Worm (Caenorhabditis elegans) whole organism, L1 larva: ENCODE data around the gene srw-11.

Experiments used
- C16A3.4 ChIP-seq: fragments of 150-350 bp; optimal IDR thresholded peaks from 2 replicates; lab custom pipeline; 2014; ENCODE audit warnings: missing biosample characterization, missing genetic modification characterization
- Y116A8C.19 ChIP-seq: sonication (generic microtip); optimal IDR thresholded peaks from 2 replicates; lab custom pipeline; 2016; ENCODE audit warnings: missing compliant biosample characterization, missing genetic modification characterization, borderline replicate concordance
- aly-2 ChIP-seq: fragments of 150-350 bp; optimal IDR thresholded peaks from 2 replicates; lab custom pipeline; 2014; ENCODE audit warnings: missing biosample characterization, missing genetic modification characterization
- ceh-8 ChIP-seq: fragments of 200-800 bp; sonication (Bioruptor generic); optimal IDR thresholded peaks from 2 replicates; lab custom pipeline; 2018; ENCODE audit warnings: mild to moderate bottlenecking, missing genetic modification characterization, moderate library complexity, missing compliant biosample characterization
- ceh-82 ChIP-seq, 3 experiments: fragments of 150-350 bp in 1 of 3; sonication (generic microtip) in 2 of 3; optimal IDR thresholded peaks; 2 replicates each; lab custom pipeline; 2014 to 2017; ENCODE audit warnings: missing biosample characterization in 3 of 3, missing genetic modification characterization in 3 of 3
- ceh-88 ChIP-seq: fragments of 200-800 bp; sonication (Bioruptor generic); IDR thresholded peaks from 2 replicates; pipeline ENCODE4 v1.3.6; 2022; ENCODE audit warnings: missing genetic modification characterization, missing compliant biosample characterization
- ces-1 ChIP-seq: fragments of 150-350 bp; optimal IDR thresholded peaks from 2 replicates; lab custom pipeline; 2014; ENCODE audit warnings: missing biosample characterization, missing genetic modification reagents, missing genetic modification characterization
- dsc-1 ChIP-seq: sonication (generic microtip); optimal IDR thresholded peaks from 2 replicates; lab custom pipeline; 2016; ENCODE audit warnings: mild to moderate bottlenecking, missing genetic modification characterization, missing compliant biosample characterization
- efl-3 ChIP-seq: fragments of 200-800 bp; sonication (Bioruptor generic); optimal IDR thresholded peaks from 2 replicates; lab custom pipeline; 2018; ENCODE audit warnings: mild to moderate bottlenecking, missing genetic modification characterization, missing compliant biosample characterization
- egl-13 ChIP-seq: sonication (generic microtip); optimal IDR thresholded peaks from 2 replicates; lab custom pipeline; 2016; ENCODE audit warnings: missing genotype, missing genetic modification reagents, missing genetic modification characterization, missing compliant biosample characterization
- ets-5 ChIP-seq: fragments of 200-800 bp; sonication (Bioruptor generic); IDR thresholded peaks from 2 replicates; pipeline ENCODE4 v1.3.6; 2022; ENCODE audit warnings: missing genetic modification characterization, missing compliant biosample characterization
- fos-1 ChIP-seq: fragments of 150-350 bp; optimal IDR thresholded peaks from 2 replicates; lab custom pipeline; 2014; ENCODE audit warnings: missing biosample characterization, missing genetic modification characterization
- grh-1 ChIP-seq: fragments of 200-800 bp; sonication (Bioruptor generic); IDR thresholded peaks from 2 replicates; pipeline ENCODE4 v1.3.6; 2022; ENCODE audit warnings: missing genetic modification reagents, missing genetic modification characterization, missing compliant biosample characterization
- hlh-17 ChIP-seq: fragments of 200-800 bp; sonication (Bioruptor generic); optimal IDR thresholded peaks from 2 replicates; lab custom pipeline; 2018; ENCODE audit warnings: missing genetic modification characterization, mild to moderate bottlenecking, missing compliant biosample characterization, moderate library complexity, borderline replicate concordance
- hlh-4 ChIP-seq: sonication (generic microtip); optimal IDR thresholded peaks from 2 replicates; lab custom pipeline; 2016; ENCODE audit warnings: mild to moderate bottlenecking, missing genetic modification characterization, missing compliant biosample characterization
- hpl-2 ChIP-seq: fragments of 150-350 bp; optimal IDR thresholded peaks from 2 replicates; lab custom pipeline; 2014; ENCODE audit warnings: missing biosample characterization, missing genetic modification reagents, missing genetic modification characterization
- jun-1 ChIP-seq: fragments of 150-350 bp; optimal IDR thresholded peaks from 2 replicates; lab custom pipeline; 2014; ENCODE audit warnings: missing biosample characterization, missing genetic modification reagents, missing genetic modification characterization
- lin-14 ChIP-seq: fragments of 200-800 bp; sonication (Bioruptor generic); optimal IDR thresholded peaks from 2 replicates; lab custom pipeline; 2018; ENCODE audit warnings: mild to moderate bottlenecking, missing genetic modification characterization, moderate library complexity, missing compliant biosample characterization
- lin-35 ChIP-seq, 2 experiments: fragments of 150-350 bp; optimal IDR thresholded peaks; 2 replicates each; lab custom pipeline; 2014; ENCODE audit warnings: missing biosample characterization in 2 of 2, missing genetic modification characterization in 2 of 2, missing genetic modification reagents in 2 of 2
- lir-3 ChIP-seq: sonication (generic microtip); optimal IDR thresholded peaks from 2 replicates; lab custom pipeline; 2016; ENCODE audit warnings: mild to moderate bottlenecking, missing genetic modification characterization, moderate library complexity, missing compliant biosample characterization; ENCODE audit not compliant: poor library complexity
- lsy-2 ChIP-seq, 2 experiments: fragments of 150-350 bp; optimal IDR thresholded peaks; 2 replicates each; lab custom pipeline; 2014; ENCODE audit warnings: missing biosample characterization in 2 of 2, missing genetic modification characterization in 2 of 2
- mef-2 ChIP-seq: fragments of 150-350 bp; optimal IDR thresholded peaks from 2 replicates; lab custom pipeline; 2014; ENCODE audit warnings: missing biosample characterization, missing genetic modification characterization
- nhr-19 ChIP-seq: fragments of 200-800 bp; sonication (Bioruptor generic); conservative IDR thresholded peaks from 2 replicates; pipeline ENCODE4 v1.3.6; 2022; ENCODE audit warnings: missing genetic modification characterization, missing compliant biosample characterization
- nhr-84 ChIP-seq: sonication (generic microtip); optimal IDR thresholded peaks from 2 replicates; lab custom pipeline; 2017; ENCODE audit warnings: missing biosample characterization, missing genetic modification characterization
- nhr-85 ChIP-seq: sonication (generic microtip); peaks from one replicate; lab custom pipeline; 2016; ENCODE audit warnings: missing genetic modification characterization, inconsistent platforms, missing compliant biosample characterization
- nhr-90 ChIP-seq: sonication (generic microtip); optimal IDR thresholded peaks from 2 replicates; lab custom pipeline; 2016; ENCODE audit warnings: mild to moderate bottlenecking, missing genetic modification characterization, missing compliant biosample characterization; ENCODE audit not compliant: poor library complexity
- pax-3 ChIP-seq: fragments of 200-800 bp; sonication (Bioruptor generic); optimal IDR thresholded peaks from 2 replicates; lab custom pipeline; 2018; ENCODE audit warnings: mild to moderate bottlenecking, missing genetic modification characterization, moderate library complexity, missing compliant biosample characterization
- rnt-1 ChIP-seq: sonication (generic microtip); optimal IDR thresholded peaks from 2 replicates; lab custom pipeline; 2016; ENCODE audit warnings: mild to moderate bottlenecking, missing genetic modification characterization, moderate library complexity, missing compliant biosample characterization
- skn-1 ChIP-seq: fragments of 150-350 bp; optimal IDR thresholded peaks from 2 replicates; lab custom pipeline; 2014; ENCODE audit warnings: missing biosample characterization, missing genetic modification characterization
- tlp-1 ChIP-seq: fragments of 150-350 bp; optimal IDR thresholded peaks from 2 replicates; lab custom pipeline; 2014; ENCODE audit warnings: missing biosample characterization, missing genetic modification characterization
- unc-130 ChIP-seq: fragments of 150-350 bp; optimal IDR thresholded peaks from 2 replicates; lab custom pipeline; 2017; ENCODE audit warnings: missing biosample characterization, missing genetic modification characterization, inconsistent platforms
- unc-62 ChIP-seq: fragments of 150-350 bp; optimal IDR thresholded peaks from 2 replicates; lab custom pipeline; 2014; ENCODE audit warnings: missing biosample characterization, missing genetic modification reagents, missing genetic modification characterization
- unc-98 ChIP-seq: fragments of 200-800 bp; sonication (Bioruptor generic); IDR thresholded peaks from 2 replicates; pipeline ENCODE4 v1.3.6; 2022; ENCODE audit warnings: missing genetic modification characterization, missing compliant biosample characterization
- zip-4 ChIP-seq: fragments of 200-800 bp; sonication (Bioruptor generic); optimal IDR thresholded peaks from 2 replicates; lab custom pipeline; 2018; ENCODE audit warnings: mild to moderate bottlenecking, missing genetic modification characterization, moderate library complexity, missing compliant biosample characterization

Gene srw-11

ce11 chrV:15241259-15241658, 1.1 kb upstream of the srw-11 start, which contains the start of gene chil-12:
TSS of gene chil-12 (plus strand) at chrV:15241559.
- TF ChIP-seq egl-13 (no peak), ceh-88 (GFP tag; lab: Robert Waterston, UW) (no peak), hpl-2 (GFP tag; lab: Kevin White, UChicago) (no peak)

ce11 chrV:15238552-15238951, 1.6 kb downstream of the srw-11 start, which contains the start of gene srw-12:
TSS of gene srw-12 (minus strand) at chrV:15238652.
- TF ChIP-seq jun-1 (tag; lab: Kevin White, UChicago) = no peak
- TF ChIP-seq ets-5 (GFP tag; lab: Robert Waterston, UW) = no peak
- no peak for TF ChIP-seq efl-3 (GFP tag; lab: Kevin White, UChicago)
- TF ChIP-seq lin-14 (GFP tag; lab: Kevin White, UChicago) = no peak
- no peak for TF ChIP-seq nhr-85 (tag; lab: Kevin White, UChicago)
- TF ChIP-seq egl-13 = no peak
- TF ChIP-seq nhr-84 (tag; lab: Kevin White, UChicago) = no peak
- no peak for TF ChIP-seq dsc-1 (tag; lab: Kevin White, UChicago)
- no peak for TF ChIP-seq fos-1 (tag; lab: Kevin White, UChicago)
- no peak for TF ChIP-seq aly-2
- no peak for TF ChIP-seq Y116A8C.19
- TF ChIP-seq zip-4 (GFP tag; lab: Kevin White, UChicago) = no peak
- no peak for TF ChIP-seq mef-2 (tag; lab: Kevin White, UChicago)
- TF ChIP-seq pax-3 (tag; lab: Kevin White, UChicago) = no peak
- TF ChIP-seq hpl-2 (GFP tag; lab: Kevin White, UChicago) = no peak
- no peak for TF ChIP-seq unc-98 (GFP tag; lab: Robert Waterston, UW)
- TF ChIP-seq lsy-2 (tag; optimal IDR thresholded peaks at IDR 0.05; lab: Kevin White, UChicago) = no peak
- no peak for TF ChIP-seq ceh-82 (tag; optimal IDR thresholded peaks at IDR 0.05; lab: Kevin White, UChicago)
- no peak for TF ChIP-seq C16A3.4

- no peak for TF ChIP-seq nhr-90 (tag; lab: Kevin White, UChicago)
- no peak for TF ChIP-seq grh-1
- TF ChIP-seq unc-62 = no peak
- no peak for TF ChIP-seq ces-1 (GFP tag; lab: Kevin White, UChicago)
- TF ChIP-seq lir-3 = no peak
- TF ChIP-seq ceh-8 (GFP tag; lab: Kevin White, UChicago) = no peak
- TF ChIP-seq lin-35 (GFP tag; optimal IDR thresholded peaks at IDR 0.05; lab: Kevin White, UChicago) = no peak
- no peak for TF ChIP-seq hlh-4
- no peak for TF ChIP-seq hpl-2 (GFP tag; lab: Kevin White, UChicago)
- TF ChIP-seq fos-1 (tag; lab: Kevin White, UChicago) = no peak
- no peak for TF ChIP-seq nhr-19 (GFP tag; lab: Robert Waterston, UW)
- TF ChIP-seq rnt-1 (tag; lab: Kevin White, UChicago) = no peak
Observed at ce11 chrV:15235661-15236060, 4.5 kb downstream of the srw-11 start, which contains the start of gene nhr-164. TSS of gene nhr-164 (minus strand) at chrV:15235761.

ce11 chrV:15232200-15232599, 7.9 kb downstream of the srw-11 start, which contains the start of gene srw-13:
TSS of gene srw-13 (plus strand) at chrV:15232500.
- TF ChIP-seq efl-3 (GFP tag; lab: Kevin White, UChicago) = no peak
- TF ChIP-seq rnt-1 (tag; lab: Kevin White, UChicago) = no peak
- no peak for TF ChIP-seq lsy-2 (tag; optimal IDR thresholded peaks at IDR 0.05; lab: Kevin White, UChicago)
- TF ChIP-seq unc-98 (GFP tag; lab: Robert Waterston, UW) = no peak
- no peak for TF ChIP-seq hlh-17 (GFP tag; lab: Kevin White, UChicago)
- TF ChIP-seq fos-1 (tag; lab: Kevin White, UChicago) = no peak
- TF ChIP-seq unc-130 (tag; lab: Kevin White, UChicago) = no peak
- no peak for TF ChIP-seq skn-1 (tag; lab: Kevin White, UChicago)
- TF ChIP-seq tlp-1 (tag; lab: Kevin White, UChicago) = no peak
